Worm (Caenorhabditis elegans) whole organism, early embryonic: ENCODE data around the gene T28F3.5.

Experiments
- B0310.2 ChIP-seq: sonication (generic microtip); optimal IDR thresholded peaks from 2 replicates; lab custom pipeline; 2016; ENCODE audit warnings: mild to moderate bottlenecking, missing genetic modification characterization, missing compliant biosample characterization
- F13C5.2 ChIP-seq: sonication (generic microtip); optimal IDR thresholded peaks from 2 replicates; lab custom pipeline; 2017; ENCODE audit warnings: mild to moderate bottlenecking, missing genetic modification characterization, inconsistent platforms, missing compliant biosample characterization
- aly-1 ChIP-seq: sonication (generic microtip); optimal IDR thresholded peaks from 2 replicates; lab custom pipeline; 2016; ENCODE audit warnings: missing genetic modification characterization, missing compliant biosample characterization
- ama-1 ChIP-seq: fragments of 150-350 bp; optimal IDR thresholded peaks from 2 replicates; lab custom pipeline; 2014
- ceh-13 ChIP-seq: fragments of 200-800 bp; sonication (Bioruptor generic); optimal IDR thresholded peaks from 2 replicates; lab custom pipeline; 2018; ENCODE audit warnings: mild to moderate bottlenecking, missing genetic modification characterization, missing compliant biosample characterization
- ceh-36 ChIP-seq: sonication (generic microtip); optimal IDR thresholded peaks from 2 replicates; lab custom pipeline; 2016; ENCODE audit warnings: missing genetic modification characterization, inconsistent platforms, missing compliant biosample characterization
- ets-7 ChIP-seq: sonication (generic microtip); optimal IDR thresholded peaks from 2 replicates; lab custom pipeline; 2016; ENCODE audit warnings: missing genotype, missing genetic modification characterization, missing compliant biosample characterization
- flt-1 ChIP-seq: fragments of 200-800 bp; sonication (Bioruptor generic); IDR thresholded peaks from 2 replicates; pipeline ENCODE4 v1.3.6; 2022; ENCODE audit warnings: missing genetic modification characterization, missing compliant biosample characterization
- hmbx-1 ChIP-seq: sonication (generic microtip); optimal IDR thresholded peaks from 2 replicates; lab custom pipeline; 2016; ENCODE audit warnings: mild to moderate bottlenecking, missing genetic modification characterization, missing compliant biosample characterization
- hmg-4 ChIP-seq: fragments of 200-800 bp; sonication (Bioruptor generic); optimal IDR thresholded peaks from 2 replicates; lab custom pipeline; 2018; ENCODE audit warnings: mild to moderate bottlenecking, missing genetic modification characterization, missing compliant biosample characterization
- tbx-37 ChIP-seq: fragments of 200-800 bp; sonication (Bioruptor generic); conservative IDR thresholded peaks from 2 replicates; pipeline ENCODE4 v1.3.6; 2022; ENCODE audit warnings: missing genetic modification reagents, missing genetic modification characterization, missing compliant biosample characterization

DNA sequence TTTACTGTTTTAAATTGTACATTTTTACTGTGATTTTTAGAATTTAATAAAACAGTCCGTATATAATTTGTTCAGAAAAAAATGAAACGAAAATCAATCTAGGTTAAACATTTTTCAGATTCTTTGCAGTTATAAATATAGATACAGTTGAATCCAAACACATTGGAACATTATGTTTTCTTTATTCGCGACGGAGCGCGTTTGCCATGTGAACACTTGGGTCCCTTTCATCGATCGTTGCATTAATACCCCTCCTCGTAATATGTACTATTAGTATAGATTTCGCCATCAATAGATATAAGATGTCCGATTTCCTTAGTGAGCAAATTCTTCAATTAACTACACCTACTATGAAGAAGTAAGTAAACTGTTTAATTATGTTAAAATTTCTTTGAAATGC lies 40.4 kb downstream of the T28F3.5 start, which contains the start of gene C49C3.8:
- TF ChIP-seq tbx-37 (no peak), F13C5.2 (tag; lab: Kevin White, UChicago) (no peak), flt-1 (GFP tag; lab: Robert Waterston, UW) (no peak), ets-7 (tag; lab: Kevin White, UChicago) (no peak), aly-1 (tag; lab: Kevin White, UChicago) (no peak), ama-1 (lab: Kevin White, UChicago) (no peak), ceh-13 (GFP tag; lab: Kevin White, UChicago) (no peak), B0310.2 (tag; lab: Kevin White, UChicago) (no peak), ceh-36 (tag; lab: Kevin White, UChicago) (no peak), hmg-4 (no peak), hmbx-1 (tag; lab: Kevin White, UChicago) (no peak)
